Worm (Caenorhabditis elegans) whole organism, midembryonic: ENCODE measurements around the gene Y22D7AL.10.
A peak's percentile ranks its signal among the peaks of the same experiment; 100 is the strongest.

Experiments
- T22C8.4 ChIP-seq: fragments of 200-800 bp; sonication (Bioruptor generic); IDR thresholded peaks from 2 replicates; pipeline ENCODE4 v1.3.6; 2022; ENCODE audit warnings: missing genetic modification characterization, missing compliant biosample characterization
- cog-1 ChIP-seq: sonication (generic microtip); optimal IDR thresholded peaks from 2 replicates; lab custom pipeline; 2016; ENCODE audit warnings: missing genetic modification characterization, missing compliant biosample characterization
- flt-1 ChIP-seq: fragments of 200-800 bp; sonication (Bioruptor generic); IDR thresholded peaks from 2 replicates; pipeline ENCODE4 v1.3.6; 2022; ENCODE audit warnings: missing genetic modification characterization, missing compliant biosample characterization
- klf-2 ChIP-seq: fragments of 200-800 bp; sonication (Bioruptor generic); conservative IDR thresholded peaks from 2 replicates; pipeline ENCODE4 v1.3.6; 2022; ENCODE audit warnings: missing genetic modification reagents, missing genetic modification characterization, missing compliant biosample characterization
- med-1 ChIP-seq: sonication (generic microtip); optimal IDR thresholded peaks from 2 replicates; lab custom pipeline; 2017; ENCODE audit warnings: missing genetic modification characterization, mild to moderate bottlenecking, missing compliant biosample characterization, antibody characterized with exemption, missing genetic modification reagents; ENCODE audit not compliant: insufficient read depth
- ref-1 ChIP-seq: fragments of 200-800 bp; sonication (Bioruptor generic); conservative IDR thresholded peaks from 2 replicates; pipeline ENCODE4 v1.3.6; 2022; ENCODE audit warnings: missing genetic modification reagents, missing genetic modification characterization, missing compliant biosample characterization
- ztf-23 ChIP-seq: fragments of 200-800 bp; sonication (Bioruptor generic); IDR thresholded peaks from 2 replicates; pipeline ENCODE4 v1.3.6; 2022; ENCODE audit warnings: missing genetic modification reagents, missing genetic modification characterization, missing compliant biosample characterization
- ztf-29 ChIP-seq: fragments of 200-800 bp; sonication (Bioruptor generic); IDR thresholded peaks from 2 replicates; pipeline ENCODE4 v1.3.6; 2022; ENCODE audit warnings: missing genetic modification reagents, missing genetic modification characterization, missing compliant biosample characterization

DNA sequence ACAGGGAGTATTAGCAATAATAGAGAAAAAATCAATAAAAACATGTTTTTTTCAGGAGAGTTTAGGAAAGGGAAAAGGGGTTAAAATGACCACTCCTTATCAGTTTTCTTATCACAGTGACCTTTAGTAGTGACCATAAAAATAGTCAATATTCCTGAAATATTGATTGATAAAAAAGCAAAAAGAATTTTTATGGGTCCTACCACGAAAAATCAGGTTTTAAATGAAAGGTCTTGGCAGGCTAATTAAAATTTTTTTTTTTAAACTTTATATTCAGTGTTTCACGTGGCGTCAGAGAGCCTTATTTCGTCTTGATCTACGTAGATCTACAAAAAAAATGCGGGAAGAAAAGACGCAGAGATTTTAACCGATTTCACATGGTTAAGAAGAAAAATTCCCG lies 38.7 kb upstream of the Y22D7AL.10 start, which contains the start of gene cht-4:
- TF ChIP-seq ref-1 (GFP tag; lab: Robert Waterston, UW), result no peak
- TF ChIP-seq flt-1, result no peak
- no peak for TF ChIP-seq cog-1 (tag; lab: Kevin White, UChicago)
- TF ChIP-seq med-1 (GFP tag; lab: Kevin White, UChicago), result no peak
- TF ChIP-seq ztf-23, result no peak
- no peak for TF ChIP-seq klf-2
- TF ChIP-seq T22C8.4 (GFP tag; lab: Robert Waterston, UW), result 0 out of 2 replicates have a peak, but pooled peaks have one; percentile 33
- no peak for TF ChIP-seq ztf-29 (GFP tag; lab: Robert Waterston, UW)
